Worm (Caenorhabditis elegans): ENCODE data around the gene sdz-9.

DNA sequence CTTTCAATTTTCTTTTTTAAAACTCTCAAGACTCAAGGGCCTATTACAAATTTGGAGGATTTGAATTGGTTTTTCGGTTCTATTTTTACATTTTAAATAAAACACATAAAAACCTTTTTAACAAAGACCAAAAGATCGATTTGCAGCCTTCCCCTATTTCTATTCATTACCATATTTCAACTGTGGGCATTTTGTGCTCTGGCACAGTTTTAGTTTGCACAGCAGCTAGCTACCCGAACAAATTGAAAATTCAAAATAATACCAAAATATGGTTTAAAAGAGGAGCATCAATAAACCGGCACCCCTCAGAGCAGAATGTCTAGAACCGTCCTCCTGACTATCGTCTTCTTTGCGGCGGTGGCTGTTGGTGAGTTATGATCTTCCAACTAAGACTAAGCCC lies 7.9 kb upstream of the sdz-9 start, which contains the start of gene F08D12.2:
- TF ChIP-seq W03F9.2 (tag; optimal IDR thresholded peaks at IDR 0.05) = no peak
- no peak for TF ChIP-seq him-1 (tag; optimal IDR thresholded peaks at IDR 0.05)
- no peak for TF ChIP-seq dao-5 (tag; optimal IDR thresholded peaks at IDR 0.05)

Measured in whole organism, L4/young adult.